Worm (Caenorhabditis elegans) whole organism, L3 larva: Measurements from ENCODE around the gene F53A9.3.
"Not testable (repeated sequence)": the region's sequence is repeated elsewhere in the genome, so short reads cannot be mapped to it uniquely, and the experiment has no call there.

Experiments
- ZK546.5 ChIP-seq: sonication (generic microtip); optimal IDR thresholded peaks from 2 replicates; lab custom pipeline; 2017; ENCODE audit warnings: missing biosample characterization, missing genetic modification characterization
- ama-1 ChIP-seq: fragments of 150-350 bp; optimal IDR thresholded peaks from 2 replicates; lab custom pipeline; 2018
- ceh-28 ChIP-seq: fragments of 150-350 bp; optimal IDR thresholded peaks from 2 replicates; lab custom pipeline; 2014; ENCODE audit warnings: missing biosample characterization, missing genetic modification reagents, missing genetic modification characterization
- ceh-82 ChIP-seq: fragments of 150-350 bp; optimal IDR thresholded peaks from 2 replicates; lab custom pipeline; 2014; ENCODE audit warnings: missing biosample characterization, missing genetic modification characterization
- ceh-9 ChIP-seq: sonication (generic microtip); optimal IDR thresholded peaks from 2 replicates; lab custom pipeline; 2018; ENCODE audit warnings: missing biosample characterization, missing genetic modification characterization
- egl-27 ChIP-seq: sonication (generic microtip); optimal IDR thresholded peaks from 4 replicates; lab custom pipeline; 2017; ENCODE audit warnings: missing biosample characterization, missing genetic modification reagents, missing genetic modification characterization
- egl-5 ChIP-seq: fragments of 150-350 bp; optimal IDR thresholded peaks from 2 replicates; lab custom pipeline; 2017; ENCODE audit warnings: missing biosample characterization, missing genetic modification reagents, missing genetic modification characterization, inconsistent platforms
- elt-1 ChIP-seq: fragments of 150-350 bp; optimal IDR thresholded peaks from 2 replicates; lab custom pipeline; 2014; ENCODE audit warnings: missing biosample characterization, missing genetic modification characterization
- elt-2 ChIP-seq: sonication (generic microtip); optimal IDR thresholded peaks from 2 replicates; lab custom pipeline; 2016; ENCODE audit warnings: missing genetic modification reagents, mild to moderate bottlenecking, missing genetic modification characterization, missing compliant biosample characterization
- eor-1 ChIP-seq, 2 experiments: fragments of 150-350 bp; optimal IDR thresholded peaks; 2 replicates each; lab custom pipeline; 2014 to 2018; ENCODE audit warnings: missing biosample characterization in 2 of 2, missing genetic modification characterization in 2 of 2
- fkh-10 ChIP-seq: sonication (generic microtip); optimal IDR thresholded peaks from 2 replicates; lab custom pipeline; 2017; ENCODE audit warnings: missing biosample characterization, missing genetic modification reagents, missing genetic modification characterization
- fkh-2 ChIP-seq: fragments of 150-350 bp; optimal IDR thresholded peaks from 2 replicates; lab custom pipeline; 2014; ENCODE audit warnings: missing biosample characterization, missing genetic modification reagents, missing genetic modification characterization
- fos-1 ChIP-seq: fragments of 150-350 bp; optimal IDR thresholded peaks from 2 replicates; lab custom pipeline; 2014; ENCODE audit warnings: missing biosample characterization, missing genetic modification characterization
- hmg-11 ChIP-seq: sonication (generic microtip); optimal IDR thresholded peaks from 2 replicates; lab custom pipeline; 2016; ENCODE audit warnings: missing genetic modification characterization, missing compliant biosample characterization
- jun-1 ChIP-seq: fragments of 150-350 bp; optimal IDR thresholded peaks from 2 replicates; lab custom pipeline; 2014; ENCODE audit warnings: missing biosample characterization, missing genetic modification reagents, missing genetic modification characterization
- lin-15B ChIP-seq: fragments of 150-350 bp; optimal IDR thresholded peaks from 2 replicates; lab custom pipeline; 2014; ENCODE audit warnings: missing biosample characterization, missing genetic modification characterization
- lin-39 ChIP-seq: fragments of 150-350 bp; optimal IDR thresholded peaks from 2 replicates; lab custom pipeline; 2018; ENCODE audit warnings: missing biosample characterization, missing genetic modification reagents, missing genetic modification characterization
- lsy-12 ChIP-seq: sonication (generic microtip); optimal IDR thresholded peaks from 2 replicates; lab custom pipeline; 2016; ENCODE audit warnings: mild to moderate bottlenecking, missing genetic modification characterization, missing compliant biosample characterization
- mdl-1 ChIP-seq: fragments of 150-350 bp; optimal IDR thresholded peaks from 2 replicates; lab custom pipeline; 2014; ENCODE audit warnings: missing biosample characterization, missing genetic modification characterization
- mml-1 ChIP-seq: fragments of 150-350 bp; sonication (generic microtip); optimal IDR thresholded peaks from 3 replicates; lab custom pipeline; 2014; ENCODE audit warnings: missing biosample characterization, missing genetic modification characterization
- nfya-1 ChIP-seq: sonication (generic microtip); optimal IDR thresholded peaks from 2 replicates; lab custom pipeline; 2017; ENCODE audit warnings: missing genetic modification characterization, mild to moderate bottlenecking, missing compliant biosample characterization, antibody characterized with exemption, moderate library complexity; ENCODE audit not compliant: insufficient read depth
- nhr-11 ChIP-seq: fragments of 150-350 bp; optimal IDR thresholded peaks from 2 replicates; lab custom pipeline; 2014; ENCODE audit warnings: missing biosample characterization, missing genetic modification characterization
- nhr-12 ChIP-seq: fragments of 150-350 bp; optimal IDR thresholded peaks from 2 replicates; lab custom pipeline; 2014; ENCODE audit warnings: missing biosample characterization, missing genetic modification characterization
- nhr-23 ChIP-seq: fragments of 150-350 bp; optimal IDR thresholded peaks from 2 replicates; lab custom pipeline; 2014; ENCODE audit warnings: missing biosample characterization, missing genetic modification reagents, missing genetic modification characterization
- nhr-25 ChIP-seq: sonication (generic microtip); optimal IDR thresholded peaks from 2 replicates; lab custom pipeline; 2017; ENCODE audit warnings: missing biosample characterization, missing genetic modification characterization
- nhr-43 ChIP-seq: sonication (generic microtip); optimal IDR thresholded peaks from 2 replicates; lab custom pipeline; 2016; ENCODE audit warnings: mild to moderate bottlenecking, missing genetic modification characterization, missing compliant biosample characterization; ENCODE audit not compliant: poor library complexity, severe bottlenecking
- nhr-67 ChIP-seq: fragments of 150-350 bp; optimal IDR thresholded peaks from 2 replicates; lab custom pipeline; 2014; ENCODE audit warnings: missing biosample characterization, missing genetic modification characterization
- nhr-76 ChIP-seq: fragments of 150-350 bp; sonication (generic microtip); optimal IDR thresholded peaks from 5 replicates; lab custom pipeline; 2014; ENCODE audit warnings: missing biosample characterization, missing genetic modification characterization
- nhr-77 ChIP-seq: fragments of 150-350 bp; optimal IDR thresholded peaks from 2 replicates; lab custom pipeline; 2014; ENCODE audit warnings: missing biosample characterization, missing genetic modification characterization
- pha-4 ChIP-seq: fragments of 150-350 bp; optimal IDR thresholded peaks from 2 replicates; lab custom pipeline; 2014; ENCODE audit warnings: missing biosample characterization, missing genetic modification reagents, missing genetic modification characterization
- pqm-1 ChIP-seq: fragments of 150-350 bp; optimal IDR thresholded peaks from 2 replicates; lab custom pipeline; 2017; ENCODE audit warnings: missing biosample characterization, missing genetic modification characterization, inconsistent platforms
- skn-1 ChIP-seq: fragments of 150-350 bp; optimal IDR thresholded peaks from 2 replicates; lab custom pipeline; 2014; ENCODE audit warnings: missing biosample characterization, missing genetic modification characterization
- snpc-4 ChIP-seq: fragments of 150-350 bp; optimal IDR thresholded peaks from 2 replicates; lab custom pipeline; 2014; ENCODE audit warnings: missing biosample characterization, missing genetic modification characterization
- tbx-2 ChIP-seq: sonication (generic microtip); optimal IDR thresholded peaks from 2 replicates; lab custom pipeline; 2016; ENCODE audit warnings: mild to moderate bottlenecking, missing genetic modification characterization, missing compliant biosample characterization
- unc-62 ChIP-seq: fragments of 150-350 bp; sonication (generic microtip); optimal IDR thresholded peaks from 4 replicates; lab custom pipeline; 2014; ENCODE audit warnings: missing biosample characterization, missing genetic modification reagents, missing genetic modification characterization
- zag-1 ChIP-seq: fragments of 150-350 bp; optimal IDR thresholded peaks from 2 replicates; lab custom pipeline; 2014; ENCODE audit warnings: missing biosample characterization, missing genetic modification characterization
- ztf-11 ChIP-seq: fragments of 150-350 bp; optimal IDR thresholded peaks from 2 replicates; lab custom pipeline; 2014; ENCODE audit warnings: missing biosample characterization, missing genetic modification characterization

Gene F53A9.3

ce11 chrX:8723840-8724239, 15.7 kb downstream of the F53A9.3 start:
- peak; percentile 30 for TF ChIP-seq fkh-2 (tag; lab: Kevin White, UChicago)
- no peak for TF ChIP-seq fos-1 (tag; lab: Kevin White, UChicago)
- peak; percentile 56 for TF ChIP-seq nhr-11
- TF ChIP-seq snpc-4 (tag; lab: Kevin White, UChicago) = peak; percentile 26
- peak; percentile 49 for TF ChIP-seq nfya-1
- no peak for TF ChIP-seq skn-1 (tag; lab: Kevin White, UChicago)

- TF ChIP-seq lin-39 (tag; lab: Kevin White, UChicago) = peak; percentile 55
- TF ChIP-seq unc-62 = no peak
Observed at ce11 chrX:8727306-8727705, 19.2 kb downstream of the F53A9.3 start, which contains the start of gene EGAP4.1. Gene EGAP4.1, minus strand, starts transcription at chrX:8727406.

- not testable (repeated sequence) for TF ChIP-seq egl-27 (tag; lab: Kevin White, UChicago); nhr-43 (tag; lab: Kevin White, UChicago); fkh-10 (GFP tag; lab: Kevin White, UChicago)
Observed at ce11 chrX:8731822-8732221, 23.7 kb downstream of the F53A9.3 start, which contains the start of gene M02D8.6. Gene M02D8.6, minus strand, starts transcription at chrX:8731922.

- TF ChIP-seq nhr-25 (tag; lab: Kevin White, UChicago) = peak; percentile 83
- TF ChIP-seq egl-5 = peak; percentile 17
- TF ChIP-seq hmg-11 = peak; percentile 37
- TF ChIP-seq fos-1 (tag; lab: Kevin White, UChicago) = no peak
- no peak for TF ChIP-seq ceh-9
- peak; percentile 8 for TF ChIP-seq elt-2 (tag; lab: Kevin White, UChicago)
- TF ChIP-seq nhr-23 (tag; lab: Kevin White, UChicago) = peak; percentile 87
- TF ChIP-seq tbx-2 = no peak
- no peak for TF ChIP-seq eor-1 (tag; optimal IDR thresholded peaks at IDR 0.05; lab: Kevin White, UChicago)
- no peak for TF ChIP-seq elt-1 (tag; lab: Kevin White, UChicago)
- TF ChIP-seq pha-4 = peak; percentile 88
- no peak for TF ChIP-seq jun-1 (tag; lab: Kevin White, UChicago)
- TF ChIP-seq lsy-12 = no peak
- TF ChIP-seq ceh-82 = no peak
- no peak for TF ChIP-seq nhr-77 (tag; lab: Kevin White, UChicago)
- no peak for TF ChIP-seq nhr-11
- no peak for TF ChIP-seq ztf-11 (tag; lab: Kevin White, UChicago)
- TF ChIP-seq ama-1 = no peak
- TF ChIP-seq egl-27 (tag; lab: Kevin White, UChicago) = no peak
- TF ChIP-seq skn-1 (tag; lab: Kevin White, UChicago) = peak; percentile 20
- no peak for TF ChIP-seq mml-1
- peak; percentile 50 for TF ChIP-seq nfya-1
- TF ChIP-seq pqm-1 (tag; lab: Kevin White, UChicago) = no peak
- no peak for TF ChIP-seq nhr-76 (tag; lab: Kevin White, UChicago)
- TF ChIP-seq ceh-28 (tag; lab: Kevin White, UChicago) = no peak
- no peak for TF ChIP-seq nhr-12 (tag; lab: Kevin White, UChicago)
- peak; percentile 22 for TF ChIP-seq lin-15B
- TF ChIP-seq zag-1 (tag; lab: Kevin White, UChicago) = no peak
- no peak for TF ChIP-seq mdl-1 (tag; lab: Kevin White, UChicago)
- TF ChIP-seq snpc-4 (tag; lab: Kevin White, UChicago) = peak; percentile 38
- TF ChIP-seq ZK546.5 (tag; lab: Kevin White, UChicago) = no peak
- TF ChIP-seq fkh-10 (GFP tag; lab: Kevin White, UChicago) = no peak
Observed at ce11 chrX:8736965-8737464, 28.9 kb downstream of the F53A9.3 start, which contains the start of gene M02D8.3. Gene M02D8.3, minus strand, starts transcription at chrX:8737015.

- TF ChIP-seq skn-1 (tag; lab: Kevin White, UChicago) (no peak), lsy-12 (no peak), nhr-67 (tag; lab: Kevin White, UChicago) (no peak), snpc-4 (tag; lab: Kevin White, UChicago) (no peak), nhr-11 (no peak)
Observed at ce11 chrX:8737801-8738200, 29.6 kb downstream of the F53A9.3 start.
